Worm (Caenorhabditis elegans) whole organism, L1 larva: ENCODE results near the gene tmem-17.

Source experiments
- ceh-8 ChIP-seq: fragments of 200-800 bp; sonication (Bioruptor generic); optimal IDR thresholded peaks from 2 replicates; lab custom pipeline; 2018; ENCODE audit warnings: mild to moderate bottlenecking, missing genetic modification characterization, moderate library complexity, missing compliant biosample characterization
- egl-27 ChIP-seq, 2 experiments: fragments of 150-350 bp in 1 of 2; sonication (generic microtip); optimal IDR thresholded peaks; 3 replicates each; lab custom pipeline; 2017 to 2018; ENCODE audit warnings: missing biosample characterization in 2 of 2, missing genetic modification characterization in 2 of 2, missing genetic modification reagents in 2 of 2
- hlh-4 ChIP-seq: sonication (generic microtip); optimal IDR thresholded peaks from 2 replicates; lab custom pipeline; 2016; ENCODE audit warnings: mild to moderate bottlenecking, missing genetic modification characterization, missing compliant biosample characterization
- mdl-1 ChIP-seq, 2 experiments: fragments of 150-350 bp; optimal IDR thresholded peaks; 2 replicates each; lab custom pipeline; 2014 to 2017; ENCODE audit warnings: missing biosample characterization in 2 of 2, missing genetic modification characterization in 2 of 2, inconsistent platforms in 1 of 2
- nhr-237 ChIP-seq: fragments of 150-350 bp; optimal IDR thresholded peaks from 2 replicates; lab custom pipeline; 2014; ENCODE audit warnings: missing biosample characterization, missing genetic modification characterization
- nhr-76 ChIP-seq: sonication (generic microtip); optimal IDR thresholded peaks from 2 replicates; lab custom pipeline; 2017; ENCODE audit warnings: missing biosample characterization, missing genetic modification characterization
- skn-1 ChIP-seq: fragments of 150-350 bp; optimal IDR thresholded peaks from 2 replicates; lab custom pipeline; 2014; ENCODE audit warnings: missing biosample characterization, missing genetic modification characterization
- tbx-2 ChIP-seq: sonication (generic microtip); optimal IDR thresholded peaks from 2 replicates; lab custom pipeline; 2016; ENCODE audit warnings: missing genetic modification characterization, missing compliant biosample characterization
- unc-86 ChIP-seq: sonication (generic microtip); optimal IDR thresholded peaks from 2 replicates; lab custom pipeline; 2016; ENCODE audit warnings: missing genetic modification characterization, missing compliant biosample characterization

- TF ChIP-seq skn-1 = no peak
- TF ChIP-seq tbx-2 (tag; lab: Kevin White, UChicago) = no peak
- no peak for TF ChIP-seq mdl-1 (tag; optimal IDR thresholded peaks at IDR 0.05; lab: Kevin White, UChicago)
- no peak for TF ChIP-seq nhr-237
- TF ChIP-seq hlh-4 (tag; lab: Kevin White, UChicago) = no peak
- TF ChIP-seq egl-27 (tag; optimal IDR thresholded peaks at IDR 0.05; lab: Kevin White, UChicago) = no peak
- no peak for TF ChIP-seq ceh-8 (GFP tag; lab: Kevin White, UChicago)
- no peak for TF ChIP-seq unc-86 (tag; lab: Kevin White, UChicago)
- TF ChIP-seq nhr-76 = no peak
These were observed 26.4 kb downstream of the tmem-17 start for ce11 chrIII:7096481-7096880.
